Worm (Caenorhabditis elegans) whole organism, midembryonic: ENCODE data around the gene C34C6.3.

Experiments
- T22C8.4 ChIP-seq: fragments of 200-800 bp; sonication (Bioruptor generic); IDR thresholded peaks from 2 replicates; pipeline ENCODE4 v1.3.6; 2022; ENCODE audit warnings: missing genetic modification characterization, missing compliant biosample characterization
- cog-1 ChIP-seq: sonication (generic microtip); optimal IDR thresholded peaks from 2 replicates; lab custom pipeline; 2016; ENCODE audit warnings: missing genetic modification characterization, missing compliant biosample characterization
- flt-1 ChIP-seq: fragments of 200-800 bp; sonication (Bioruptor generic); IDR thresholded peaks from 2 replicates; pipeline ENCODE4 v1.3.6; 2022; ENCODE audit warnings: missing genetic modification characterization, missing compliant biosample characterization
- klf-2 ChIP-seq: fragments of 200-800 bp; sonication (Bioruptor generic); conservative IDR thresholded peaks from 2 replicates; pipeline ENCODE4 v1.3.6; 2022; ENCODE audit warnings: missing genetic modification reagents, missing genetic modification characterization, missing compliant biosample characterization
- med-1 ChIP-seq: sonication (generic microtip); optimal IDR thresholded peaks from 2 replicates; lab custom pipeline; 2017; ENCODE audit warnings: missing genetic modification characterization, mild to moderate bottlenecking, missing compliant biosample characterization, antibody characterized with exemption, missing genetic modification reagents; ENCODE audit not compliant: insufficient read depth
- tab-1 ChIP-seq: fragments of 200-800 bp; sonication (Bioruptor generic); IDR thresholded peaks from 2 replicates; pipeline ENCODE4 v1.3.6; 2022; ENCODE audit warnings: missing genetic modification characterization, missing compliant biosample characterization
- ztf-29 ChIP-seq: fragments of 200-800 bp; sonication (Bioruptor generic); IDR thresholded peaks from 2 replicates; pipeline ENCODE4 v1.3.6; 2022; ENCODE audit warnings: missing genetic modification reagents, missing genetic modification characterization, missing compliant biosample characterization

DNA sequence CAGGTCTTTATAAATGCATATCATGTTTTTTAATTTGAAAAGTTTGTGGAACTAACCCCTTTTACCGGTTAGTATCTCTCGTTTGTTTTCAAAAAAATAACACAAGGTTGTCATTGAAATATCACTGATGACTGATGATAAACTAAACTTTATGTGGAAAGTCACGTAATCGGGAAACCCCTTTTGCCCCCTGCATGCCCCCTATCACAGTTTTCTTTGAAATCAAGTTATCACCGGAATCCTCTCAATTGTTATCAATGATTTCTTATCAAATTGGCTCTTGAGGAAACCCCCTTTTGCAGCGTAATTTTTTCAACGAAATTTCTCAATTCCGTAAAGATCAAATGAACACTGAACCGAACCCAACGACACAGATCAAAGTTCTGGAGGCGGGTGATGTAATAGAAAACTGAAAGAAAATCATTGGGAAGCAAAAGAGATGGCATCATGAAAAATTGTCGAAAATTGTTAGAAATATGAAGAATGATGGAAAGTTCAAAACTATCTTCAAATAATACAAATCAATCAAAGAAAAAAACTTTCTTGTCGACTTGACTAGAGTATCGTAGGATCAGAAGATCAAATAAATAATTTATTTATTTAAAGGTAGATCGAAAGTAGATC lies 48.7 kb downstream of the C34C6.3 start:
- TF ChIP-seq flt-1 (GFP tag; lab: Robert Waterston, UW) (no peak), klf-2 (GFP tag; lab: Robert Waterston, UW) (no peak), med-1 (GFP tag; lab: Kevin White, UChicago) (no peak), tab-1 (GFP tag; lab: Robert Waterston, UW) (no peak), cog-1 (tag; lab: Kevin White, UChicago) (no peak), T22C8.4 (GFP tag; lab: Robert Waterston, UW) (no peak), ztf-29 (GFP tag; lab: Robert Waterston, UW) (no peak)
